Worm (Caenorhabditis elegans) whole organism, L4/young adult: ENCODE data around the gene decr-1.3.

Source experiments
- W03F9.2 ChIP-seq: fragments of 150-350 bp; optimal IDR thresholded peaks from 2 replicates; lab custom pipeline; 2014; ENCODE audit warnings: missing biosample characterization, missing genetic modification characterization
- dao-5 ChIP-seq: sonication (generic microtip); optimal IDR thresholded peaks from 2 replicates; lab custom pipeline; 2016; ENCODE audit warnings: missing genotype, missing genetic modification characterization, moderate library complexity, missing compliant biosample characterization
- him-1 ChIP-seq: sonication (generic microtip); optimal IDR thresholded peaks from 2 replicates; lab custom pipeline; 2016; ENCODE audit warnings: missing genotype, missing genetic modification reagents, missing genetic modification characterization, missing compliant biosample characterization

- TF ChIP-seq W03F9.2 (tag; lab: Kevin White, UChicago) (no peak), him-1 (no peak), dao-5 (tag; lab: Kevin White, UChicago) (no peak)
Observed at ce11 chrII:8141135-8141534, 32.2 kb downstream of the decr-1.3 start.
